Fruit fly (Drosophila melanogaster): ENCODE data around the gene CG14995.

Gene CG14995

dm6 chr3L:4116490-4117367 is 13.7 kb upstream of the CG14995 start:
- TF ChIP-seq eg (GFP tag; IDR thresholded peaks at IDR 0.05) (peak; percentile 63), OdsH (GFP tag; optimal IDR thresholded peaks at IDR 0.05) (peak; percentile 9), CG32006 (GFP tag; optimal IDR thresholded peaks at IDR 0.05) (peak; percentile 17), vri (GFP tag; optimal IDR thresholded peaks at IDR 0.05) (peak; percentile 61), CG16779 (tag; optimal IDR thresholded peaks at IDR 0.05) (no peak), pdm3 (GFP tag; optimal IDR thresholded peaks at IDR 0.05) (peak; percentile 22), CG6854 (GFP tag; optimal IDR thresholded peaks at IDR 0.05) (no peak), achi (GFP tag; optimal IDR thresholded peaks at IDR 0.05) (peak; percentile 11), CG11902 (GFP tag; optimal IDR thresholded peaks at IDR 0.05) (no peak), salr (GFP tag; optimal IDR thresholded peaks at IDR 0.05) (no peak), CG8632 (GFP tag; optimal IDR thresholded peaks at IDR 0.05) (no peak), cyc (GFP tag; optimal IDR thresholded peaks at IDR 0.05) (no peak), Gug (GFP tag; IDR thresholded peaks at IDR 0.05) (0 out of 2 replicates have a peak, but pooled peaks have one; percentile 17), Sox102F (GFP tag; optimal IDR thresholded peaks at IDR 0.05) (no peak), CG15336 (GFP tag; IDR thresholded peaks at IDR 0.05) (peak; percentile 70), CG6276 (GFP tag; optimal IDR thresholded peaks at IDR 0.05) (peak; percentile 26), Hr39 (GFP tag; optimal IDR thresholded peaks at IDR 0.05) (no peak), Met (GFP tag; optimal IDR thresholded peaks at IDR 0.05) (no peak), net (GFP tag; optimal IDR thresholded peaks at IDR 0.05) (peak; percentile 11), Hr4 (GFP tag; optimal IDR thresholded peaks at IDR 0.05) (peak; percentile 18), Eip78C (GFP tag) (peak; percentile 71), fkh (GFP tag; optimal IDR thresholded peaks at IDR 0.05) (peak; percentile 35), CG31627 (GFP tag; optimal IDR thresholded peaks at IDR 0.05) (no peak), topi (GFP tag; optimal IDR thresholded peaks at IDR 0.05) (peak; percentile 10), CG9139 (GFP tag; optimal IDR thresholded peaks at IDR 0.05) (no peak), CG4318 (GFP tag; optimal IDR thresholded peaks at IDR 0.05) (no peak), CG8119 (GFP tag; IDR thresholded peaks at IDR 0.05) (0 out of 3 replicates have a peak, but pooled peaks have one; percentile 35), Eip93F (GFP tag; optimal IDR thresholded peaks at IDR 0.05) (peak; percentile 77), dsx (GFP tag; optimal IDR thresholded peaks at IDR 0.05; ENCODE audit: poor library complexity, severe bottlenecking) (no peak), CG3919 (GFP tag; optimal IDR thresholded peaks at IDR 0.05) (no peak), svp (GFP tag) (peak; percentile 83), CG7368 (GFP tag; optimal IDR thresholded peaks at IDR 0.05) (no peak), Ets96B (tag; optimal IDR thresholded peaks at IDR 0.05) (peak; percentile 14), CG34406 (GFP tag; optimal IDR thresholded peaks at IDR 0.05) (no peak)

- TF ChIP-seq acj6 (GFP tag; optimal IDR thresholded peaks at IDR 0.05), result no peak
- TF ChIP-seq cyc (GFP tag; optimal IDR thresholded peaks at IDR 0.05), result no peak
- no peak for TF ChIP-seq Eip78C (GFP tag)
- peak; percentile 74 for TF ChIP-seq Eip93F (GFP tag; optimal IDR thresholded peaks at IDR 0.05)
- no peak for TF ChIP-seq Ets96B (tag; optimal IDR thresholded peaks at IDR 0.05)
- no peak for TF ChIP-seq CG3032 (tag; optimal IDR thresholded peaks at IDR 0.05)
- TF ChIP-seq pdm3 (GFP tag; optimal IDR thresholded peaks at IDR 0.05), result no peak
- no peak for TF ChIP-seq CG10631 (GFP tag; optimal IDR thresholded peaks at IDR 0.05)
- TF ChIP-seq CG1621 (tag; optimal IDR thresholded peaks at IDR 0.05), result no peak
- no peak for TF ChIP-seq CG4318 (GFP tag; optimal IDR thresholded peaks at IDR 0.05)
- TF ChIP-seq CG6276 (GFP tag; optimal IDR thresholded peaks at IDR 0.05), result no peak
- no peak for TF ChIP-seq Hr4 (GFP tag; optimal IDR thresholded peaks at IDR 0.05)
- TF ChIP-seq CG15336 (GFP tag; IDR thresholded peaks at IDR 0.05), result no peak
- TF ChIP-seq CG6163 (GFP tag; IDR thresholded peaks at IDR 0.05), result no peak
- no peak for TF ChIP-seq CG3919 (GFP tag; optimal IDR thresholded peaks at IDR 0.05)
- TF ChIP-seq fkh (GFP tag; optimal IDR thresholded peaks at IDR 0.05), result no peak
- TF ChIP-seq CG7368 (GFP tag; optimal IDR thresholded peaks at IDR 0.05), result no peak
- TF ChIP-seq svp (GFP tag), result peak; percentile 16
- TF ChIP-seq CG31627 (GFP tag; optimal IDR thresholded peaks at IDR 0.05), result no peak
- no peak for TF ChIP-seq spab (GFP tag; optimal IDR thresholded peaks at IDR 0.05)
- peak; percentile 25 for TF ChIP-seq vri (GFP tag; optimal IDR thresholded peaks at IDR 0.05)
- TF ChIP-seq Smox (GFP tag; optimal IDR thresholded peaks at IDR 0.05), result no peak
These were observed 12.6 kb upstream of the CG14995 start for dm6 chr3L:4115701-4116100.
